Worm (Caenorhabditis elegans) whole organism, young adult: Measurements from ENCODE around the gene W08F4.5.

Experiments used
- B0261.1 ChIP-seq: sonication (generic microtip); optimal IDR thresholded peaks from 2 replicates; lab custom pipeline; 2016; ENCODE audit warnings: mild to moderate bottlenecking, missing genetic modification characterization, moderate library complexity, missing compliant biosample characterization
- B0336.3 ChIP-seq: fragments of 200-800 bp; sonication (Bioruptor generic); IDR thresholded peaks from 2 replicates; pipeline ENCODE4 v1.3.6; 2022; ENCODE audit warnings: missing genetic modification characterization, missing compliant biosample characterization
- C06A6.2 ChIP-seq: fragments of 200-800 bp; sonication (Bioruptor generic); conservative IDR thresholded peaks from 2 replicates; pipeline ENCODE4 v1.3.6; 2022; ENCODE audit warnings: missing genetic modification characterization, missing compliant biosample characterization
- D2030.7 ChIP-seq: fragments of 200-800 bp; sonication (Bioruptor generic); IDR thresholded peaks from 2 replicates; pipeline ENCODE4 v1.3.6; 2022; ENCODE audit warnings: missing genetic modification reagents, missing genetic modification characterization, missing compliant biosample characterization
- F10E7.11 ChIP-seq: sonication (generic microtip); optimal IDR thresholded peaks from 2 replicates; lab custom pipeline; 2017; ENCODE audit warnings: mild to moderate bottlenecking, missing genetic modification characterization, moderate library complexity, missing compliant biosample characterization
- F33H1.4 ChIP-seq: fragments of 200-800 bp; sonication (Bioruptor generic); IDR thresholded peaks from 2 replicates; pipeline ENCODE4 v1.3.6; 2022; ENCODE audit warnings: missing genetic modification reagents, missing genetic modification characterization, missing compliant biosample characterization
- F37B4.10 ChIP-seq: fragments of 200-800 bp; sonication (Bioruptor generic); IDR thresholded peaks from 2 replicates; pipeline ENCODE4 v1.3.6; 2022; ENCODE audit warnings: missing genetic modification characterization, missing compliant biosample characterization
- F52B5.7 ChIP-seq: sonication (generic microtip); optimal IDR thresholded peaks from 2 replicates; lab custom pipeline; 2016; ENCODE audit warnings: mild to moderate bottlenecking, missing genetic modification characterization, missing compliant biosample characterization
- F55B11.4 ChIP-seq: sonication (generic microtip); optimal IDR thresholded peaks from 2 replicates; lab custom pipeline; 2016; ENCODE audit warnings: missing compliant biosample characterization, missing genetic modification characterization, borderline replicate concordance; ENCODE audit not compliant: insufficient read depth
- T07F8.4 ChIP-seq: sonication (generic microtip); optimal IDR thresholded peaks from 2 replicates; lab custom pipeline; 2016; ENCODE audit warnings: mild to moderate bottlenecking, missing genetic modification characterization, moderate library complexity, missing compliant biosample characterization
- Y53G8AR.9 ChIP-seq: fragments of 200-800 bp; sonication (Bioruptor generic); conservative IDR thresholded peaks from 2 replicates; pipeline ENCODE4 v1.3.6; 2022; ENCODE audit warnings: missing genetic modification reagents, missing genetic modification characterization, missing compliant biosample characterization
- ZK185.1 ChIP-seq: sonication (generic microtip); optimal IDR thresholded peaks from 2 replicates; lab custom pipeline; 2016; ENCODE audit warnings: mild to moderate bottlenecking, missing genetic modification characterization, missing compliant biosample characterization; ENCODE audit not compliant: poor library complexity, severe bottlenecking
- aptf-2 ChIP-seq: fragments of 200-800 bp; sonication (Bioruptor generic); conservative IDR thresholded peaks from 2 replicates; pipeline ENCODE4 v1.3.6; 2022; ENCODE audit warnings: missing genetic modification reagents, missing genetic modification characterization, missing compliant biosample characterization
- attf-3 ChIP-seq: fragments of 200-800 bp; sonication (Bioruptor generic); conservative IDR thresholded peaks from 2 replicates; pipeline ENCODE4 v1.3.6; 2022; ENCODE audit warnings: missing genetic modification reagents, missing genetic modification characterization, missing compliant biosample characterization
- attf-5 ChIP-seq: fragments of 200-800 bp; sonication (Bioruptor generic); optimal IDR thresholded peaks from 2 replicates; lab custom pipeline; 2018; ENCODE audit warnings: mild to moderate bottlenecking, missing genetic modification characterization, missing compliant biosample characterization
- ceh-79 ChIP-seq: sonication (generic microtip); optimal IDR thresholded peaks from 2 replicates; lab custom pipeline; 2017; ENCODE audit warnings: mild to moderate bottlenecking, missing genetic modification characterization, missing compliant biosample characterization
- die-1 ChIP-seq: sonication (generic microtip); optimal IDR thresholded peaks from 2 replicates; lab custom pipeline; 2016; ENCODE audit warnings: missing genotype, mild to moderate bottlenecking, missing genetic modification characterization, missing compliant biosample characterization
- dox-1 ChIP-seq: fragments of 200-800 bp; sonication (Bioruptor generic); IDR thresholded peaks from 2 replicates; pipeline ENCODE4 v1.3.6; 2022; ENCODE audit warnings: missing genetic modification reagents, missing genetic modification characterization, missing compliant biosample characterization
- egl-44 ChIP-seq: fragments of 200-800 bp; sonication (Bioruptor generic); IDR thresholded peaks from 2 replicates; pipeline ENCODE4 v1.3.6; 2022; ENCODE audit warnings: missing genetic modification reagents, missing genetic modification characterization, missing compliant biosample characterization
- egrh-3 ChIP-seq: fragments of 200-800 bp; sonication (Bioruptor generic); IDR thresholded peaks from 2 replicates; pipeline ENCODE4 v1.3.6; 2022; ENCODE audit warnings: missing genetic modification reagents, missing genetic modification characterization, missing compliant biosample characterization
- hlh-12 ChIP-seq: sonication (generic microtip); optimal IDR thresholded peaks from 2 replicates; lab custom pipeline; 2016; ENCODE audit warnings: missing genetic modification characterization, missing compliant biosample characterization
- hmg-1.2 ChIP-seq: fragments of 200-800 bp; sonication (Bioruptor generic); IDR thresholded peaks from 2 replicates; pipeline ENCODE4 v1.3.6; 2022; ENCODE audit warnings: missing genetic modification reagents, missing genetic modification characterization, missing compliant biosample characterization
- hsf-1 ChIP-seq: fragments of 200-800 bp; sonication (Bioruptor generic); IDR thresholded peaks from 2 replicates; pipeline ENCODE4 v1.3.6; 2022; ENCODE audit warnings: missing genetic modification reagents, missing genetic modification characterization, missing compliant biosample characterization
- lin-54 ChIP-seq: fragments of 200-800 bp; sonication (Bioruptor generic); optimal IDR thresholded peaks from 2 replicates; lab custom pipeline; 2018; ENCODE audit warnings: mild to moderate bottlenecking, missing genetic modification characterization, missing compliant biosample characterization
- madf-6 ChIP-seq: fragments of 200-800 bp; sonication (Bioruptor generic); IDR thresholded peaks from 2 replicates; pipeline ENCODE4 v1.3.6; 2022; ENCODE audit warnings: missing genetic modification reagents, missing genetic modification characterization, missing compliant biosample characterization
- mcd-1 ChIP-seq: fragments of 200-800 bp; sonication (Bioruptor generic); IDR thresholded peaks from 2 replicates; pipeline ENCODE4 v1.3.6; 2022; ENCODE audit warnings: missing genetic modification reagents, missing genetic modification characterization, missing compliant biosample characterization
- mel-28 ChIP-seq: sonication (generic microtip); optimal IDR thresholded peaks from 2 replicates; lab custom pipeline; 2016; ENCODE audit warnings: borderline replicate concordance, mild to moderate bottlenecking, missing genetic modification characterization, missing compliant biosample characterization
- mes-4 ChIP-seq: sonication (generic microtip); optimal IDR thresholded peaks from 2 replicates; lab custom pipeline; 2016; ENCODE audit warnings: missing genotype, missing genetic modification characterization, missing compliant biosample characterization
- nfya-1 ChIP-seq: sonication (generic microtip); optimal IDR thresholded peaks from 2 replicates; lab custom pipeline; 2017; ENCODE audit warnings: antibody characterized with exemption, missing compliant biosample characterization, missing genetic modification characterization, borderline replicate concordance; ENCODE audit not compliant: insufficient read depth
- nhr-179 ChIP-seq: sonication (generic microtip); optimal IDR thresholded peaks from 2 replicates; lab custom pipeline; 2016; ENCODE audit warnings: mild to moderate bottlenecking, missing genetic modification characterization, missing compliant biosample characterization
- nhr-27 ChIP-seq: fragments of 200-800 bp; sonication (Bioruptor generic); optimal IDR thresholded peaks from 2 replicates; lab custom pipeline; 2018; ENCODE audit warnings: mild to moderate bottlenecking, missing genetic modification characterization, moderate library complexity, missing compliant biosample characterization
- nhr-90 ChIP-seq: sonication (generic microtip); optimal IDR thresholded peaks from 2 replicates; lab custom pipeline; 2016; ENCODE audit warnings: missing genotype, mild to moderate bottlenecking, missing genetic modification characterization, missing compliant biosample characterization
- repo-1 ChIP-seq: sonication (generic microtip); optimal IDR thresholded peaks from 2 replicates; lab custom pipeline; 2017; ENCODE audit warnings: mild to moderate bottlenecking, missing genetic modification characterization, missing compliant biosample characterization
- snpc-1.3 ChIP-seq: sonication (generic microtip); optimal IDR thresholded peaks from 2 replicates; lab custom pipeline; 2017; ENCODE audit warnings: missing genetic modification characterization, mild to moderate bottlenecking, missing compliant biosample characterization, antibody characterized with exemption, moderate library complexity, missing genotype, missing genetic modification reagents; ENCODE audit not compliant: insufficient read depth
- sptf-2 ChIP-seq: fragments of 200-800 bp; sonication (Bioruptor generic); optimal IDR thresholded peaks from 2 replicates; lab custom pipeline; 2018; ENCODE audit warnings: mild to moderate bottlenecking, missing genetic modification characterization, missing compliant biosample characterization
- tbx-9 ChIP-seq: sonication (generic microtip); optimal IDR thresholded peaks from 2 replicates; lab custom pipeline; 2016; ENCODE audit warnings: borderline replicate concordance, missing genetic modification characterization, inconsistent platforms, missing compliant biosample characterization
- zfh-2 ChIP-seq: fragments of 200-800 bp; sonication (Bioruptor generic); conservative IDR thresholded peaks from 2 replicates; pipeline ENCODE4 v1.3.6; 2022; ENCODE audit warnings: missing genetic modification reagents, missing genetic modification characterization, missing compliant biosample characterization
- zim-3 ChIP-seq: sonication (generic microtip); optimal IDR thresholded peaks from 2 replicates; lab custom pipeline; 2017; ENCODE audit warnings: mild to moderate bottlenecking, missing genetic modification characterization, moderate library complexity, missing compliant biosample characterization
- ztf-22 ChIP-seq: fragments of 200-800 bp; sonication (Bioruptor generic); optimal IDR thresholded peaks from 2 replicates; lab custom pipeline; 2018; ENCODE audit warnings: mild to moderate bottlenecking, missing genetic modification characterization, moderate library complexity, missing compliant biosample characterization
- ztf-6 ChIP-seq: fragments of 200-800 bp; sonication (Bioruptor generic); IDR thresholded peaks from 2 replicates; pipeline ENCODE4 v1.3.6; 2022; ENCODE audit warnings: missing genetic modification reagents, missing genetic modification characterization, missing compliant biosample characterization

The W08F4.5 gene

ce11 chrII:572010-572409 is 3.3 kb upstream of the W08F4.5 start, which contains the start of gene mlt-8:
mlt-8 (minus strand) TSS chrII:572110.
- TF ChIP-seq hmg-1.2 (GFP tag; lab: Robert Waterston, UW) (no peak), ZK185.1 (tag; lab: Kevin White, UChicago) (no peak), repo-1 (tag; lab: Kevin White, UChicago) (no peak), attf-5 (GFP tag; lab: Kevin White, UChicago) (no peak), F37B4.10 (GFP tag; lab: Robert Waterston, UW) (no peak), nhr-27 (no peak), egrh-3 (GFP tag; lab: Robert Waterston, UW) (no peak), nhr-90 (tag; lab: Kevin White, UChicago) (no peak), F55B11.4 (no peak)

ce11 chrII:556185-556584 is 12.5 kb downstream of the W08F4.5 start, which contains the start of the genes C09E8.1 and C09E8.6:
C09E8.1 (plus strand) TSS chrII:556485.
C09E8.6 (plus strand) TSS chrII:556497.
- TF ChIP-seq sptf-2 (GFP tag; lab: Kevin White, UChicago) = no peak
- no peak for TF ChIP-seq B0261.1 (tag; lab: Kevin White, UChicago)
- no peak for TF ChIP-seq C06A6.2 (GFP tag; lab: Robert Waterston, UW)
- no peak for TF ChIP-seq Y53G8AR.9 (GFP tag; lab: Robert Waterston, UW)
- no peak for TF ChIP-seq ztf-6
- TF ChIP-seq T07F8.4 (tag; lab: Kevin White, UChicago) = no peak
- no peak for TF ChIP-seq mel-28
- TF ChIP-seq B0336.3 (GFP tag; lab: Robert Waterston, UW) = no peak
- no peak for TF ChIP-seq mes-4 (tag; lab: Kevin White, UChicago)
- TF ChIP-seq ztf-22 (GFP tag; lab: Kevin White, UChicago) = no peak
- no peak for TF ChIP-seq hsf-1 (GFP tag; lab: Robert Waterston, UW)
- no peak for TF ChIP-seq lin-54 (GFP tag; lab: Kevin White, UChicago)

- TF ChIP-seq tbx-9 (tag; lab: Kevin White, UChicago) (no peak), hmg-1.2 (GFP tag; lab: Robert Waterston, UW) (peak; percentile 43; the same call in 1 of the 2 replicates)
- TF ChIP-seq, all 124 proteins: peak for 1
Measured at ce11 chrII:555371-555770, 13.3 kb downstream of the W08F4.5 start.

ce11 chrII:551245-551904 is 17.3 kb downstream of the W08F4.5 start, which contains the start of gene lips-7:
lips-7 (plus strand) TSS chrII:551854.
- no peak for TF ChIP-seq hlh-12 (tag; lab: Kevin White, UChicago)
- no peak for TF ChIP-seq attf-3 (GFP tag; lab: Robert Waterston, UW)
- no peak for TF ChIP-seq ceh-79 (tag; lab: Kevin White, UChicago)
- TF ChIP-seq F33H1.4 (GFP tag; lab: Robert Waterston, UW) = no peak
- TF ChIP-seq zfh-2 (GFP tag; lab: Robert Waterston, UW) = peak; percentile 73
- no peak for TF ChIP-seq mcd-1 (GFP tag; lab: Robert Waterston, UW)
- TF ChIP-seq nhr-27 = no peak
- no peak for TF ChIP-seq snpc-1.3
- TF ChIP-seq nfya-1 (tag; lab: Kevin White, UChicago) = peak; percentile 39
- no peak for TF ChIP-seq F55B11.4

- TF ChIP-seq die-1 (tag; lab: Kevin White, UChicago) = no peak
- TF ChIP-seq madf-6 (GFP tag; lab: Robert Waterston, UW) = no peak
- no peak for TF ChIP-seq D2030.7
- TF ChIP-seq nhr-27 = no peak
- TF ChIP-seq aptf-2 (GFP tag; lab: Robert Waterston, UW) = no peak
- no peak for TF ChIP-seq F10E7.11 (tag; lab: Kevin White, UChicago)
- TF ChIP-seq nhr-179 = no peak
- no peak for TF ChIP-seq F33H1.4 (GFP tag; lab: Robert Waterston, UW)
- no peak for TF ChIP-seq zim-3
- no peak for TF ChIP-seq F52B5.7
- no peak for TF ChIP-seq egl-44 (GFP tag; lab: Robert Waterston, UW)
- no peak for TF ChIP-seq ZK185.1 (tag; lab: Kevin White, UChicago)
- TF ChIP-seq lin-54 (GFP tag; lab: Kevin White, UChicago) = no peak
- no peak for TF ChIP-seq C06A6.2 (GFP tag; lab: Robert Waterston, UW)
- TF ChIP-seq attf-3 (GFP tag; lab: Robert Waterston, UW) = no peak
- no peak for TF ChIP-seq dox-1 (GFP tag; lab: Robert Waterston, UW)
Measured at ce11 chrII:549501-549900, 19.2 kb downstream of the W08F4.5 start.
